Fruit fly (Drosophila melanogaster) whole organism, embryonic: Measurements from ENCODE around the gene CG16953.

Experiments
- Antp ChIP-seq: fragments of 200-800 bp; sonication (Bioruptor generic); optimal IDR thresholded peaks from 3 replicates; lab custom pipeline; 2016; ENCODE audit warnings: missing biosample characterization, missing genetic modification characterization
- Atf6 ChIP-seq: fragments of 200-800 bp; sonication (Bioruptor generic); IDR thresholded peaks from 2 replicates; pipeline ENCODE4 v1.3.6; 2022; ENCODE audit warnings: missing biosample characterization, missing genetic modification characterization
- B-H2 ChIP-seq: fragments of 200-800 bp; sonication (Bioruptor generic); optimal IDR thresholded peaks from 2 replicates; lab custom pipeline; 2018; ENCODE audit warnings: missing biosample characterization, mild to moderate bottlenecking, missing genetic modification characterization
- Bdp1 ChIP-seq: fragments of 200-800 bp; sonication (Bioruptor generic); optimal IDR thresholded peaks from 3 replicates; lab custom pipeline; 2016; ENCODE audit warnings: missing biosample characterization, missing genetic modification characterization
- CG11085 ChIP-seq: fragments of 200-800 bp; sonication (Bioruptor generic); IDR thresholded peaks from 2 replicates; pipeline ENCODE4 v1.3.6; 2022; ENCODE audit warnings: missing biosample characterization, missing genetic modification characterization
- CG11560 ChIP-seq: fragments of 200-800 bp; sonication (Bioruptor generic); IDR thresholded peaks from 3 replicates; pipeline ENCODE4 v1.3.6; 2022; ENCODE audit warnings: missing biosample characterization, missing genetic modification characterization
- CG12299 ChIP-seq: fragments of 200-800 bp; sonication (Bioruptor generic); optimal IDR thresholded peaks from 2 replicates; lab custom pipeline; 2018; ENCODE audit warnings: missing biosample characterization, mild to moderate bottlenecking, missing genetic modification characterization
- CG12391 ChIP-seq: fragments of 200-800 bp; sonication (Bioruptor generic); optimal IDR thresholded peaks from 3 replicates; lab custom pipeline; 2018; ENCODE audit warnings: missing biosample characterization, mild to moderate bottlenecking, missing genetic modification characterization, moderate library complexity
- CG12744 ChIP-seq: fragments of 200-800 bp; sonication (Bioruptor generic); optimal IDR thresholded peaks from 2 replicates; lab custom pipeline; 2016; ENCODE audit warnings: missing biosample characterization, missing genetic modification characterization
- CG17186 ChIP-seq: fragments of 200-800 bp; sonication (Bioruptor generic); optimal IDR thresholded peaks from 3 replicates; lab custom pipeline; 2017; ENCODE audit warnings: missing biosample characterization, missing genetic modification reagents, missing genetic modification characterization
- CG17359 ChIP-seq: fragments of 200-800 bp; sonication (Bioruptor generic); optimal IDR thresholded peaks from 3 replicates; lab custom pipeline; 2018; ENCODE audit warnings: missing biosample characterization, mild to moderate bottlenecking, missing genetic modification characterization, moderate library complexity
- CG18599 ChIP-seq: fragments of 200-800 bp; sonication (Bioruptor generic); optimal IDR thresholded peaks from 3 replicates; lab custom pipeline; 2017; ENCODE audit warnings: missing biosample characterization, missing genetic modification characterization, mild to moderate bottlenecking, moderate library complexity, missing genetic modification reagents
- CG34422 ChIP-seq: fragments of 200-800 bp; sonication (Bioruptor generic); IDR thresholded peaks from 3 replicates; pipeline ENCODE4 v1.3.6; 2022; ENCODE audit warnings: missing biosample characterization, missing genetic modification characterization
- CG4617 ChIP-seq: fragments of 200-800 bp; sonication (Bioruptor generic); optimal IDR thresholded peaks from 3 replicates; lab custom pipeline; 2016; ENCODE audit warnings: missing biosample characterization, missing genetic modification characterization, borderline replicate concordance
- CG6175 ChIP-seq: fragments of 200-800 bp; sonication (Bioruptor generic); IDR thresholded peaks from 3 replicates; pipeline ENCODE4 v1.3.6; 2022; ENCODE audit warnings: missing biosample characterization, missing genetic modification characterization
- CG8281 ChIP-seq: fragments of 200-800 bp; sonication (Bioruptor generic); optimal IDR thresholded peaks from 2 replicates; lab custom pipeline; 2018; ENCODE audit warnings: missing biosample characterization, mild to moderate bottlenecking, missing genetic modification characterization, moderate library complexity
- CG8924 ChIP-seq: fragments of 200-800 bp; optimal IDR thresholded peaks from 3 replicates; lab custom pipeline; 2019; ENCODE audit warnings: missing biosample characterization, mild to moderate bottlenecking, missing genetic modification characterization, moderate library complexity
- Dbx ChIP-seq: fragments of 200-800 bp; sonication (Bioruptor generic); IDR thresholded peaks from 3 replicates; pipeline ENCODE4 v1.3.6; 2022; ENCODE audit warnings: missing biosample characterization, missing genetic modification characterization
- Dfd ChIP-seq, 2 experiments: fragments of >200 bp; optimal IDR thresholded peaks; 2 replicates each; lab custom pipeline; 2017; ENCODE audit warnings: missing biosample characterization in 2 of 2, missing genetic modification characterization in 2 of 2
- Dll ChIP-seq: fragments of 200-800 bp; sonication (Bioruptor generic); IDR thresholded peaks from 4 replicates; pipeline ENCODE4 v1.3.6; 2022; ENCODE audit warnings: missing biosample characterization, missing genetic modification characterization; ENCODE audit not compliant: partially characterized antibody
- Fer3 ChIP-seq: fragments of 200-800 bp; sonication (Bioruptor generic); optimal IDR thresholded peaks from 2 replicates; lab custom pipeline; 2018; ENCODE audit warnings: missing biosample characterization, mild to moderate bottlenecking, missing genetic modification characterization, moderate library complexity
- GATAe ChIP-seq: fragments of 200-800 bp; sonication (Bioruptor generic); conservative IDR thresholded peaks from 2 replicates; pipeline ENCODE4 v1.3.6; 2022; ENCODE audit warnings: missing biosample characterization, missing genetic modification characterization
- Jarid2 ChIP-seq: fragments of 200-800 bp; sonication (Bioruptor generic); optimal IDR thresholded peaks from 3 replicates; lab custom pipeline; 2017; ENCODE audit warnings: mild to moderate bottlenecking, missing biosample characterization, missing genetic modification reagents, missing genetic modification characterization
- Lhr ChIP-seq: fragments of 200-800 bp; sonication (Bioruptor generic); optimal IDR thresholded peaks from 3 replicates; lab custom pipeline; 2017; ENCODE audit warnings: mild to moderate bottlenecking, missing biosample characterization, missing genetic modification reagents, missing genetic modification characterization
- Poxn ChIP-seq: fragments of 200-800 bp; sonication (Bioruptor generic); IDR thresholded peaks from 2 replicates; pipeline ENCODE4 v1.3.6; 2022; ENCODE audit warnings: missing biosample characterization, missing genetic modification characterization
- Tbp ChIP-seq: fragments of >200 bp; optimal IDR thresholded peaks from 2 replicates; lab custom pipeline; 2018; ENCODE audit warnings: missing biosample characterization, missing genetic modification characterization
- Trl ChIP-seq, 3 experiments: fragments of >200 bp in 2 of 3; fragments of 200-800 bp in 1 of 3; sonication (Bioruptor generic) in 1 of 3; optimal IDR thresholded peaks; 2 replicates in 1 of 3; 3 replicates in 2 of 3; lab custom pipeline; 2016 to 2017; ENCODE audit warnings: missing biosample characterization in 1 of 3, missing genetic modification characterization in 1 of 3
- dmrt11E ChIP-seq: fragments of 200-800 bp; sonication (Bioruptor generic); optimal IDR thresholded peaks from 3 replicates; lab custom pipeline; 2018; ENCODE audit warnings: missing biosample characterization, mild to moderate bottlenecking, missing genetic modification characterization, moderate library complexity
- dysf ChIP-seq: fragments of 200-800 bp; sonication (Bioruptor generic); IDR thresholded peaks from 3 replicates; pipeline ENCODE4 v1.3.6; 2022; ENCODE audit warnings: missing biosample characterization, missing genetic modification characterization
- ems ChIP-seq: fragments of 200-800 bp; sonication (Bioruptor generic); optimal IDR thresholded peaks from 3 replicates; lab custom pipeline; 2016; ENCODE audit warnings: missing biosample characterization, missing genetic modification characterization
- esg ChIP-seq: fragments of 200-800 bp; sonication (Bioruptor generic); conservative IDR thresholded peaks from 2 replicates; pipeline ENCODE4 v1.3.6; 2022; ENCODE audit warnings: missing biosample characterization, missing genetic modification characterization
- gsb ChIP-seq: fragments of 200-800 bp; sonication (Bioruptor generic); IDR thresholded peaks from 2 replicates; pipeline ENCODE4 v1.3.6; 2022; ENCODE audit warnings: missing biosample characterization, missing genetic modification characterization
- gsb-n ChIP-seq: fragments of 200-800 bp; sonication (Bioruptor generic); optimal IDR thresholded peaks from 3 replicates; lab custom pipeline; 2018; ENCODE audit warnings: missing biosample characterization, mild to moderate bottlenecking, missing genetic modification characterization
- hbn ChIP-seq: fragments of 200-800 bp; sonication (Bioruptor generic); IDR thresholded peaks from 2 replicates; pipeline ENCODE4 v1.3.6; 2022; ENCODE audit warnings: missing biosample characterization, missing genetic modification characterization; ENCODE audit not compliant: partially characterized antibody
- kni ChIP-seq: fragments of 200-800 bp; sonication (Bioruptor generic); optimal IDR thresholded peaks from 3 replicates; lab custom pipeline; 2017; ENCODE audit warnings: mild to moderate bottlenecking, missing biosample characterization, missing genetic modification reagents, missing genetic modification characterization
- lola ChIP-seq, 3 experiments: fragments of >200 bp in 2 of 3; fragments of 200-800 bp in 1 of 3; sonication (Bioruptor generic) in 1 of 3; optimal IDR thresholded peaks; 2 replicates each; lab custom pipeline; 2017 to 2019; ENCODE audit warnings: missing biosample characterization in 3 of 3, missing genetic modification characterization in 3 of 3, mild to moderate bottlenecking in 1 of 3, moderate library complexity in 1 of 3
- otp ChIP-seq: fragments of 200-800 bp; sonication (Bioruptor generic); IDR thresholded peaks from 3 replicates; pipeline ENCODE4, ENCODE4 v1.3.6; 2022; ENCODE audit warnings: missing biosample characterization, missing genetic modification characterization
- p53 ChIP-seq: fragments of 200-800 bp; sonication (Bioruptor generic); optimal IDR thresholded peaks from 2 replicates; lab custom pipeline; 2016; ENCODE audit warnings: missing biosample characterization, missing genetic modification characterization
- pan ChIP-seq, 4 experiments: fragments of >200 bp in 3 of 4; fragments of 200-800 bp in 1 of 4; sonication (Bioruptor generic) in 1 of 4; optimal IDR thresholded peaks in 3 of 4; IDR thresholded peaks in 1 of 4; 2 replicates each; pipeline versions ENCODE4 v1.3.6 to Lab custom; 2017 to 2022; ENCODE audit warnings: missing biosample characterization in 2 of 4, missing genetic modification characterization in 2 of 4, mixed read lengths in 1 of 4
- pfk ChIP-seq: fragments of 200-800 bp; sonication (Bioruptor generic); optimal IDR thresholded peaks from 2 replicates; lab custom pipeline; 2018; ENCODE audit warnings: missing biosample characterization, mild to moderate bottlenecking, missing genetic modification characterization, moderate library complexity
- prd ChIP-seq, 3 experiments: fragments of >200 bp in 2 of 3; fragments of 200-800 bp in 1 of 3; sonication (Bioruptor generic) in 1 of 3; optimal IDR thresholded peaks in 2 of 3; IDR thresholded peaks in 1 of 3; 2 replicates in 2 of 3; 3 replicates in 1 of 3; pipeline versions ENCODE4 v1.3.6 to Lab custom; 2017 to 2022; ENCODE audit warnings: missing biosample characterization in 1 of 3, missing genetic modification characterization in 1 of 3
- pum ChIP-seq: fragments of 200-800 bp; sonication (Bioruptor generic); optimal IDR thresholded peaks from 2 replicates; lab custom pipeline; 2016; ENCODE audit warnings: missing biosample characterization, missing genetic modification characterization
- sisA ChIP-seq: fragments of 200-800 bp; sonication (Bioruptor generic); IDR thresholded peaks from 2 replicates; pipeline ENCODE4 v1.3.6; 2022; ENCODE audit warnings: missing biosample characterization, missing genetic modification characterization
- tgo ChIP-seq: fragments of 200-800 bp; sonication (Bioruptor generic); IDR thresholded peaks from 3 replicates; pipeline ENCODE4 v1.3.6; 2022; ENCODE audit warnings: missing biosample characterization, missing genetic modification characterization
- zen ChIP-seq: fragments of 200-800 bp; sonication (Bioruptor generic); optimal IDR thresholded peaks from 3 replicates; lab custom pipeline; 2018; ENCODE audit warnings: missing biosample characterization, mild to moderate bottlenecking, missing genetic modification characterization, moderate library complexity
- zfh2 ChIP-seq: fragments of 200-800 bp; sonication (Bioruptor generic); optimal IDR thresholded peaks from 2 replicates; lab custom pipeline; 2016; ENCODE audit warnings: missing biosample characterization, missing genetic modification characterization

The CG16953 gene

dm6 chr3R:20550632-20551486 lies 34.8 kb downstream of the CG16953 start (continued):
- TF ChIP-seq zfh2 (GFP tag; lab: Kevin White, UChicago) (no peak), CG4617 (GFP tag; lab: Kevin White, UChicago) (peak; percentile 65), Antp (GFP tag; lab: Kevin White, UChicago) (no peak), CG12391 (tag; lab: Kevin White, UChicago) (peak; percentile 1), GATAe (GFP tag; lab: Robert Waterston, UW) (no peak), dysf (no peak; the same call in 2 of the 3 replicates), Poxn (no peak), Atf6 (GFP tag; lab: Robert Waterston, UW) (peak; percentile 72; the same call in 1 of the 2 replicates), kni (GFP tag; lab: Kevin White, UChicago) (peak; percentile 98), CG8924 (tag; lab: Kevin White, UChicago) (peak; percentile 81), lola (GFP tag; optimal IDR thresholded peaks at IDR 0.05; lab: Kevin White, UChicago) (peak in 1 of 3 experiments; percentile 47), CG18599 (peak; percentile 85), Fer3 (tag; lab: Kevin White, UChicago) (peak; percentile 63), Jarid2 (GFP tag; lab: Kevin White, UChicago) (peak; percentile 93), sisA (no peak), esg (no peak), CG11560 (tag; lab: Robert Waterston, UW) (no peak), otp (GFP tag; lab: Robert Waterston, UW) (peak; percentile 61; the same call in 2 of the 3 replicates), ems (peak; percentile 46), pan (optimal IDR thresholded peaks at IDR 0.05; lab: Kevin White, UChicago) (no peak), pan (GFP tag; optimal IDR thresholded peaks at IDR 0.05 in 1 of 2, IDR thresholded peaks at IDR 0.05 in 1 of 2) (peak in 1 of 2 experiments; percentile 28), CG34422 (peak; percentile 52; the same call in 1 of the 3 replicates), gsb-n (tag; lab: Kevin White, UChicago) (peak; percentile 63), Dll (GFP tag; lab: Robert Waterston, UW) (peak; percentile 84; the same call in 3 of the 4 replicates), Bdp1 (GFP tag; lab: Kevin White, UChicago) (peak; percentile 19), p53 (GFP tag; lab: Kevin White, UChicago) (no peak), Dfd (GFP tag; optimal IDR thresholded peaks at IDR 0.05; lab: Kevin White, UChicago) (no peak), CG6175 (GFP tag; lab: Robert Waterston, UW) (no peak), CG12299 (peak; percentile 86), CG8281 (tag; lab: Kevin White, UChicago) (peak; percentile 48), CG17186 (GFP tag; lab: Kevin White, UChicago) (peak; percentile 72), Lhr (GFP tag; lab: Kevin White, UChicago) (peak; percentile 50), pum (GFP tag; lab: Kevin White, UChicago) (no peak), B-H2 (peak; percentile 86), Trl (optimal IDR thresholded peaks at IDR 0.05; lab: Kevin White, UChicago) (no peak), Trl (GFP tag; optimal IDR thresholded peaks at IDR 0.05; lab: Kevin White, UChicago) (peak; percentile 59), zen (tag; lab: Kevin White, UChicago) (peak; percentile 49), pfk (GFP tag; lab: Kevin White, UChicago) (peak; percentile 76), Tbp (no peak), gsb (peak; percentile 36; the same call in 1 of the 2 replicates), tgo (GFP tag; lab: Robert Waterston, UW) (no peak; the same call in 2 of the 3 replicates), hbn (peak; percentile 89), CG12744 (GFP tag; lab: Kevin White, UChicago) (peak; percentile 65), prd (optimal IDR thresholded peaks at IDR 0.05; lab: Kevin White, UChicago) (no peak), prd (GFP tag; IDR thresholded peaks at IDR 0.05; lab: Robert Waterston, UW) (no peak; the same call in 1 of the 3 replicates), Dbx (GFP tag; lab: Robert Waterston, UW) (peak; percentile 49; the same call in 2 of the 3 replicates), CG17359 (tag; lab: Kevin White, UChicago) (peak; percentile 73), CG11085 (GFP tag; lab: Robert Waterston, UW) (no peak; the same call in 1 of the 2 replicates), dmrt11E (tag; lab: Kevin White, UChicago) (peak; percentile 46)
